Fruit fly (Drosophila melanogaster) whole organism, embryonic: ENCODE results near the gene Mf.

Experiments
- Bdp1 ChIP-seq: fragments of 200-800 bp; sonication (Bioruptor generic); optimal IDR thresholded peaks from 3 replicates; lab custom pipeline; 2016; ENCODE audit warnings: missing biosample characterization, missing genetic modification characterization
- CG11247 ChIP-seq: fragments of 200-800 bp; sonication (Bioruptor generic); IDR thresholded peaks from 2 replicates; pipeline ENCODE4 v1.3.6; 2022; ENCODE audit warnings: missing biosample characterization, missing genetic modification characterization
- CG11560 ChIP-seq: fragments of 200-800 bp; sonication (Bioruptor generic); IDR thresholded peaks from 3 replicates; pipeline ENCODE4 v1.3.6; 2022; ENCODE audit warnings: missing biosample characterization, missing genetic modification characterization
- CG12219 ChIP-seq: fragments of 200-800 bp; sonication (Bioruptor generic); optimal IDR thresholded peaks from 3 replicates; lab custom pipeline; 2018; ENCODE audit warnings: missing biosample characterization, mild to moderate bottlenecking, missing genetic modification characterization
- CG12659 ChIP-seq: fragments of 200-800 bp; sonication (Bioruptor generic); optimal IDR thresholded peaks from 3 replicates; lab custom pipeline; 2017; ENCODE audit warnings: mild to moderate bottlenecking, missing biosample characterization, missing genetic modification reagents, missing genetic modification characterization
- CG12769 ChIP-seq: fragments of 200-800 bp; sonication (Bioruptor generic); optimal IDR thresholded peaks from 2 replicates; lab custom pipeline; 2019; ENCODE audit warnings: missing biosample characterization, mild to moderate bottlenecking, missing genetic modification characterization, moderate library complexity
- CG13123 ChIP-seq: fragments of 200-800 bp; sonication (Bioruptor generic); optimal IDR thresholded peaks from 2 replicates; lab custom pipeline; 2016; ENCODE audit warnings: missing biosample characterization, missing genetic modification characterization
- CG14441 ChIP-seq: fragments of 200-800 bp; sonication (Bioruptor generic); IDR thresholded peaks from 2 replicates; pipeline ENCODE4 v1.3.6; 2022; ENCODE audit warnings: missing biosample characterization, missing genetic modification characterization
- CG1529 ChIP-seq: fragments of 200-800 bp; sonication (Bioruptor generic); optimal IDR thresholded peaks from 3 replicates; lab custom pipeline; 2018; ENCODE audit warnings: missing biosample characterization, missing genetic modification characterization
- CG15601 ChIP-seq: fragments of 200-800 bp; sonication (Bioruptor generic); optimal IDR thresholded peaks from 3 replicates; lab custom pipeline; 2019; ENCODE audit warnings: missing biosample characterization, mild to moderate bottlenecking, missing genetic modification characterization, moderate library complexity
- CG17186 ChIP-seq: fragments of 200-800 bp; sonication (Bioruptor generic); optimal IDR thresholded peaks from 3 replicates; lab custom pipeline; 2017; ENCODE audit warnings: missing biosample characterization, missing genetic modification reagents, missing genetic modification characterization
- CG18476 ChIP-seq: fragments of 200-800 bp; sonication (Bioruptor generic); optimal IDR thresholded peaks from 2 replicates; lab custom pipeline; 2016; ENCODE audit warnings: missing biosample characterization, mild to moderate bottlenecking, missing genetic modification characterization
- CG18619 ChIP-seq: fragments of 200-800 bp; sonication (Bioruptor generic); optimal IDR thresholded peaks from 3 replicates; lab custom pipeline; 2017; ENCODE audit warnings: missing biosample characterization, mild to moderate bottlenecking, missing genetic modification characterization
- CG18764 ChIP-seq: fragments of 200-800 bp; sonication (Bioruptor generic); optimal IDR thresholded peaks from 3 replicates; lab custom pipeline; 2016; ENCODE audit warnings: missing biosample characterization, missing genetic modification characterization
- CG2129 ChIP-seq: fragments of 200-800 bp; sonication (Bioruptor generic); IDR thresholded peaks from 2 replicates; pipeline ENCODE4 v1.3.6; 2022; ENCODE audit warnings: missing biosample characterization, missing genetic modification characterization; ENCODE audit not compliant: partially characterized antibody
- CG2889 ChIP-seq: fragments of 200-800 bp; sonication (Bioruptor generic); IDR thresholded peaks from 3 replicates; pipeline ENCODE4 v1.3.6; 2022; ENCODE audit warnings: missing biosample characterization, missing genetic modification characterization
- CG31388 ChIP-seq: fragments of 200-800 bp; sonication (Bioruptor generic); optimal IDR thresholded peaks from 2 replicates; lab custom pipeline; 2016; ENCODE audit warnings: missing biosample characterization, missing genetic modification characterization
- CG4282 ChIP-seq: fragments of 200-800 bp; sonication (Bioruptor generic); optimal IDR thresholded peaks from 2 replicates; lab custom pipeline; 2016; ENCODE audit warnings: missing biosample characterization, missing genetic modification characterization
- CG43689 ChIP-seq: fragments of 200-800 bp; sonication (Bioruptor generic); IDR thresholded peaks from 2 replicates; pipeline ENCODE4 v1.3.6; 2022; ENCODE audit warnings: missing biosample characterization, missing genetic modification characterization
- CG4617 ChIP-seq: fragments of 200-800 bp; sonication (Bioruptor generic); optimal IDR thresholded peaks from 3 replicates; lab custom pipeline; 2016; ENCODE audit warnings: missing biosample characterization, missing genetic modification characterization, borderline replicate concordance
- CG6791 ChIP-seq: fragments of 200-800 bp; sonication (Bioruptor generic); IDR thresholded peaks from 3 replicates; pipeline ENCODE4 v1.3.6; 2022; ENCODE audit warnings: missing biosample characterization, missing genetic modification characterization; ENCODE audit not compliant: partially characterized antibody
- CG8281 ChIP-seq: fragments of 200-800 bp; sonication (Bioruptor generic); optimal IDR thresholded peaks from 2 replicates; lab custom pipeline; 2018; ENCODE audit warnings: missing biosample characterization, mild to moderate bottlenecking, missing genetic modification characterization, moderate library complexity
- Dip2 ChIP-seq: fragments of 200-800 bp; sonication (Bioruptor generic); IDR thresholded peaks from 2 replicates; pipeline ENCODE4 v1.3.6; 2022; ENCODE audit warnings: missing biosample characterization, missing genetic modification characterization
- E2f1 ChIP-seq: fragments of 200-800 bp; sonication (Bioruptor generic); IDR thresholded peaks from 2 replicates; pipeline ENCODE4 v1.3.6; 2022; ENCODE audit warnings: missing biosample characterization, missing genetic modification characterization
- Fer3 ChIP-seq: fragments of 200-800 bp; sonication (Bioruptor generic); optimal IDR thresholded peaks from 2 replicates; lab custom pipeline; 2018; ENCODE audit warnings: missing biosample characterization, mild to moderate bottlenecking, missing genetic modification characterization, moderate library complexity
- H15 ChIP-seq: fragments of 200-800 bp; sonication (Bioruptor generic); IDR thresholded peaks from 3 replicates; pipeline ENCODE4 v1.3.6; 2022; ENCODE audit warnings: missing biosample characterization, missing genetic modification characterization
- HLH4C ChIP-seq: fragments of 200-800 bp; sonication (Bioruptor generic); IDR thresholded peaks from 3 replicates; pipeline ENCODE4 v1.3.6; 2022; ENCODE audit warnings: missing biosample characterization, missing genetic modification characterization; ENCODE audit not compliant: partially characterized antibody
- Lim3 ChIP-seq: fragments of 200-800 bp; sonication (Bioruptor generic); IDR thresholded peaks from 2 replicates; pipeline ENCODE4 v1.3.6; 2022; ENCODE audit warnings: missing biosample characterization, missing genetic modification characterization
- MBD-R2 ChIP-seq: fragments of 200-800 bp; sonication (Bioruptor generic); IDR thresholded peaks from 2 replicates; pipeline ENCODE4 v1.3.6; 2022; ENCODE audit warnings: missing biosample characterization, missing genetic modification characterization
- Mrtf ChIP-seq: fragments of 200-800 bp; sonication (Bioruptor generic); IDR thresholded peaks from 3 replicates; pipeline ENCODE4 v1.3.6; 2022; ENCODE audit warnings: missing biosample characterization, missing genetic modification characterization
- Sox100B ChIP-seq: fragments of 200-800 bp; sonication (Bioruptor generic); optimal IDR thresholded peaks from 3 replicates; lab custom pipeline; 2018; ENCODE audit warnings: missing biosample characterization, mild to moderate bottlenecking, missing genetic modification characterization
- Spps ChIP-seq: fragments of 200-800 bp; sonication (Bioruptor generic); optimal IDR thresholded peaks from 2 replicates; lab custom pipeline; 2018; ENCODE audit warnings: missing biosample characterization, mild to moderate bottlenecking, missing genetic modification characterization
- aop ChIP-seq: fragments of 200-800 bp; sonication (Bioruptor generic); IDR thresholded peaks from 2 replicates; pipeline ENCODE4 v1.3.6; 2022; ENCODE audit warnings: missing biosample characterization, missing genetic modification characterization
- ash1 ChIP-seq: fragments of 200-800 bp; sonication (Bioruptor generic); optimal IDR thresholded peaks from 2 replicates; lab custom pipeline; 2018; ENCODE audit warnings: missing biosample characterization, mild to moderate bottlenecking, missing genetic modification characterization
- bigmax ChIP-seq: fragments of 200-800 bp; sonication (Bioruptor generic); optimal IDR thresholded peaks from 2 replicates; lab custom pipeline; 2018; ENCODE audit warnings: missing biosample characterization, mild to moderate bottlenecking, missing genetic modification characterization
- cato ChIP-seq: fragments of 200-800 bp; sonication (Bioruptor generic); optimal IDR thresholded peaks from 2 replicates; lab custom pipeline; 2016; ENCODE audit warnings: missing biosample characterization, missing genetic modification characterization, borderline replicate concordance
- croc ChIP-seq: fragments of 200-800 bp; sonication (Bioruptor generic); conservative IDR thresholded peaks from 3 replicates; pipeline ENCODE4 v1.3.6; 2022; ENCODE audit warnings: missing biosample characterization, missing genetic modification characterization
- crol ChIP-seq: fragments of 200-800 bp; sonication (Bioruptor generic); IDR thresholded peaks from 2 replicates; pipeline ENCODE4 v1.3.6; 2022; ENCODE audit warnings: missing biosample characterization, missing genetic modification characterization
- gfzf ChIP-seq: fragments of 200-800 bp; sonication (Bioruptor generic); optimal IDR thresholded peaks from 2 replicates; lab custom pipeline; 2016; ENCODE audit warnings: missing biosample characterization, mild to moderate bottlenecking, missing genetic modification characterization, moderate library complexity
- her ChIP-seq: fragments of 200-800 bp; sonication (Bioruptor generic); optimal IDR thresholded peaks from 2 replicates; lab custom pipeline; 2016; ENCODE audit warnings: missing biosample characterization, missing genetic modification characterization
- hth ChIP-seq: fragments of >200 bp; optimal IDR thresholded peaks from 2 replicates; lab custom pipeline; 2017; ENCODE audit warnings: inconsistent platforms
- ken ChIP-seq: fragments of 200-800 bp; sonication (Bioruptor generic); IDR thresholded peaks from 3 replicates; pipeline ENCODE4 v1.3.6; 2022; ENCODE audit warnings: missing biosample characterization, missing genetic modification characterization
- mam ChIP-seq: fragments of 200-800 bp; sonication (Bioruptor generic); optimal IDR thresholded peaks from 3 replicates; lab custom pipeline; 2016; ENCODE audit warnings: missing biosample characterization, missing genetic modification characterization
- nerfin-1 ChIP-seq: fragments of 200-800 bp; sonication (Bioruptor generic); optimal IDR thresholded peaks from 3 replicates; lab custom pipeline; 2019; ENCODE audit warnings: missing biosample characterization, mild to moderate bottlenecking, missing genetic modification characterization, moderate library complexity
- org-1 ChIP-seq: fragments of 200-800 bp; sonication (Bioruptor generic); optimal IDR thresholded peaks from 2 replicates; lab custom pipeline; 2017; ENCODE audit warnings: missing biosample characterization, missing genetic modification characterization
- otp ChIP-seq: fragments of 200-800 bp; sonication (Bioruptor generic); IDR thresholded peaks from 3 replicates; pipeline ENCODE4, ENCODE4 v1.3.6; 2022; ENCODE audit warnings: missing biosample characterization, missing genetic modification characterization
- pita ChIP-seq: fragments of 200-800 bp; sonication (Bioruptor generic); optimal IDR thresholded peaks from 2 replicates; lab custom pipeline; 2017; ENCODE audit warnings: missing biosample characterization, mild to moderate bottlenecking, missing genetic modification characterization
- stc ChIP-seq: fragments of 200-800 bp; sonication (Bioruptor generic); IDR thresholded peaks from 2 replicates; pipeline ENCODE4 v1.3.6; 2022; ENCODE audit warnings: missing biosample characterization, missing genetic modification characterization
- tgo ChIP-seq: fragments of 200-800 bp; sonication (Bioruptor generic); IDR thresholded peaks from 3 replicates; pipeline ENCODE4 v1.3.6; 2022; ENCODE audit warnings: missing biosample characterization, missing genetic modification characterization
- tio ChIP-seq: fragments of 200-800 bp; sonication (Bioruptor generic); optimal IDR thresholded peaks from 2 replicates; lab custom pipeline; 2017; ENCODE audit warnings: missing biosample characterization, missing genetic modification characterization, inconsistent platforms
- wdn ChIP-seq: fragments of 200-800 bp; sonication (Bioruptor generic); IDR thresholded peaks from 2 replicates; pipeline ENCODE4 v1.3.6; 2022; ENCODE audit warnings: missing biosample characterization, missing genetic modification characterization
- wor ChIP-seq: fragments of 200-800 bp; sonication (Bioruptor generic); IDR thresholded peaks from 2 replicates; pipeline ENCODE4 v1.3.6; 2022; ENCODE audit warnings: missing biosample characterization, missing genetic modification characterization

Gene Mf

DNA sequence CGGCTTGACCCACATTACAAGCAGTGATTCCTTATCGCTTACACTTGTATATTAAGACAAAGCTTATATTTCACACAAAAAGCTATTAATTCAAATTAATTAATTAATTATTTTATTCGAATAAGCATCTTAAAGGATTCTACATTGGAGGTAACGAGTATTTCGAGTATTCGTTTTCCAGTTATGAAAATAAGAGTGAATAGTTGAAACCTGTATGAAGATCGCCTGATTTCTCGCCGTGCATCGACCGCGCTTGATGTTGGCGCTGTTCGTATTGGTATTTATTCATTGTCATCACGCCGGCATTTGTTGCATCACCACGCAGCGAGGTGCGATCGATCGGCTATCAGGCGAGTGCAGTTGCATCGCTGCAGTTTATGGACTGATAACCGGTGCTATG, 35.8 kb downstream of the Mf start (continued):
- TF ChIP-seq her (GFP tag; lab: Kevin White, UChicago), result no peak
- TF ChIP-seq gfzf (GFP tag; lab: Kevin White, UChicago), result no peak
- TF ChIP-seq wor, result no peak
- no peak for TF ChIP-seq CG4282 (GFP tag; lab: Kevin White, UChicago)
- TF ChIP-seq CG43689 (GFP tag; lab: Robert Waterston, UW), result no peak
- TF ChIP-seq ash1 (GFP tag; lab: Kevin White, UChicago), result no peak
- TF ChIP-seq CG1529 (GFP tag; lab: Kevin White, UChicago), result no peak
- 0 out of 3 replicates have a peak, but pooled peaks have one; percentile 44 for TF ChIP-seq CG11560
- peak; percentile 16 for TF ChIP-seq CG12219 (GFP tag; lab: Kevin White, UChicago)
- peak; percentile 63; the same call in 1 of the 2 replicates for TF ChIP-seq CG11247 (GFP tag; lab: Robert Waterston, UW)
- TF ChIP-seq CG14441 (GFP tag; lab: Robert Waterston, UW), result peak; percentile 64
- TF ChIP-seq Bdp1 (GFP tag; lab: Kevin White, UChicago), result no peak
- no peak for TF ChIP-seq hth (lab: Kevin White, UChicago)
- TF ChIP-seq MBD-R2 (GFP tag; lab: Robert Waterston, UW), result no peak; the same call in 1 of the 2 replicates
- peak; percentile 45 for TF ChIP-seq CG18476 (GFP tag; lab: Kevin White, UChicago)
- TF ChIP-seq aop (GFP tag; lab: Robert Waterston, UW), result no peak
- no peak for TF ChIP-seq CG6791 (GFP tag; lab: Robert Waterston, UW)
- no peak for TF ChIP-seq bigmax
- TF ChIP-seq ken (GFP tag; lab: Robert Waterston, UW), result no peak
- no peak for TF ChIP-seq CG18619 (GFP tag; lab: Kevin White, UChicago)
- peak; percentile 40 for TF ChIP-seq org-1 (GFP tag; lab: Kevin White, UChicago)
- no peak for TF ChIP-seq E2f1
- peak; percentile 61; the same call in 1 of the 3 replicates for TF ChIP-seq tgo
- TF ChIP-seq Spps (tag; lab: Kevin White, UChicago), result no peak
- TF ChIP-seq H15 (GFP tag; lab: Robert Waterston, UW), result 0 out of 3 replicates have a peak, but pooled peaks have one; percentile 51
- no peak for TF ChIP-seq tio (GFP tag; lab: Kevin White, UChicago)
- no peak for TF ChIP-seq CG18764 (GFP tag; lab: Kevin White, UChicago)
- peak; percentile 13 for TF ChIP-seq Fer3 (tag; lab: Kevin White, UChicago)
- no peak for TF ChIP-seq Sox100B (GFP tag; lab: Kevin White, UChicago)
- TF ChIP-seq mam (GFP tag; lab: Kevin White, UChicago), result no peak
- peak; percentile 34 for TF ChIP-seq CG12659 (GFP tag; lab: Kevin White, UChicago)
- TF ChIP-seq cato, result no peak
- TF ChIP-seq HLH4C, result no peak
- no peak for TF ChIP-seq crol (GFP tag; lab: Robert Waterston, UW)
- TF ChIP-seq CG12769 (tag; lab: Kevin White, UChicago), result no peak
- peak; percentile 40; the same call in 1 of the 3 replicates for TF ChIP-seq croc (GFP tag; lab: Robert Waterston, UW)
- TF ChIP-seq wdn (GFP tag; lab: Robert Waterston, UW), result no peak
- TF ChIP-seq CG4617 (GFP tag; lab: Kevin White, UChicago), result no peak
- TF ChIP-seq Lim3 (GFP tag; lab: Robert Waterston, UW), result no peak
- no peak for TF ChIP-seq CG13123 (GFP tag; lab: Kevin White, UChicago)
- peak; percentile 41 for TF ChIP-seq CG15601
- TF ChIP-seq pita (GFP tag; lab: Kevin White, UChicago), result no peak
- no peak for TF ChIP-seq CG31388 (GFP tag; lab: Kevin White, UChicago)
- TF ChIP-seq CG17186, result no peak
- TF ChIP-seq stc (GFP tag; lab: Robert Waterston, UW), result peak; percentile 75
- TF ChIP-seq Dip2 (GFP tag; lab: Robert Waterston, UW), result no peak
- no peak for TF ChIP-seq CG2129
- peak; percentile 57; the same call in 1 of the 3 replicates for TF ChIP-seq CG2889 (GFP tag; lab: Robert Waterston, UW)
- no peak for TF ChIP-seq otp (GFP tag; lab: Robert Waterston, UW)
- 0 out of 3 replicates have a peak, but pooled peaks have one; percentile 59 for TF ChIP-seq Mrtf (GFP tag; lab: Robert Waterston, UW)
- peak; percentile 37 for TF ChIP-seq CG8281 (tag; lab: Kevin White, UChicago)
- TF ChIP-seq nerfin-1 (tag; lab: Kevin White, UChicago), result peak; percentile 13
